Fruit fly (Drosophila melanogaster) whole organism, embryonic: ENCODE results near the gene CG10477.

ENCODE experiments used
- Ada2b ChIP-seq: fragments of 200-800 bp; sonication (Bioruptor generic); IDR thresholded peaks from 2 replicates; pipeline ENCODE4 v1.3.6; 2022; ENCODE audit warnings: missing biosample characterization, missing genetic modification characterization
- Atf3 ChIP-seq: fragments of 200-800 bp; sonication (Bioruptor generic); optimal IDR thresholded peaks from 3 replicates; lab custom pipeline; 2016; ENCODE audit warnings: missing biosample characterization, missing genetic modification characterization
- Awh ChIP-seq: fragments of 200-800 bp; sonication (Bioruptor generic); IDR thresholded peaks from 2 replicates; pipeline ENCODE4, ENCODE4 v1.3.6; 2022; ENCODE audit warnings: missing biosample characterization, missing genetic modification characterization
- BEAF-32 ChIP-seq: fragments of 200-800 bp; sonication (Bioruptor generic); optimal IDR thresholded peaks from 3 replicates; lab custom pipeline; 2017; ENCODE audit warnings: missing biosample characterization, missing genetic modification characterization, mild to moderate bottlenecking, moderate library complexity, missing genetic modification reagents
- Bdp1 ChIP-seq: fragments of 200-800 bp; sonication (Bioruptor generic); optimal IDR thresholded peaks from 3 replicates; lab custom pipeline; 2016; ENCODE audit warnings: missing biosample characterization, missing genetic modification characterization
- CG10366 ChIP-seq: fragments of 200-800 bp; sonication (Bioruptor generic); IDR thresholded peaks from 2 replicates; pipeline ENCODE4 v1.3.6; 2022; ENCODE audit warnings: missing biosample characterization, missing genetic modification characterization
- CG15479 ChIP-seq: fragments of 200-800 bp; sonication (Bioruptor generic); optimal IDR thresholded peaks from 3 replicates; lab custom pipeline; 2019; ENCODE audit warnings: missing biosample characterization, mild to moderate bottlenecking, missing genetic modification characterization, moderate library complexity
- CG1603 ChIP-seq: fragments of 200-800 bp; sonication (Bioruptor generic); optimal IDR thresholded peaks from 2 replicates; lab custom pipeline; 2019; ENCODE audit warnings: missing biosample characterization, mild to moderate bottlenecking, missing genetic modification characterization, moderate library complexity
- CG17361 ChIP-seq: fragments of 200-800 bp; sonication (Bioruptor generic); IDR thresholded peaks from 3 replicates; pipeline ENCODE4 v1.3.6; 2022; ENCODE audit warnings: missing biosample characterization, missing genetic modification characterization
- CG17802 ChIP-seq: fragments of 200-800 bp; sonication (Bioruptor generic); optimal IDR thresholded peaks from 2 replicates; lab custom pipeline; 2018; ENCODE audit warnings: missing biosample characterization, mild to moderate bottlenecking, missing genetic modification characterization, moderate library complexity
- CG18262 ChIP-seq: fragments of 200-800 bp; optimal IDR thresholded peaks from 3 replicates; lab custom pipeline; 2019; ENCODE audit warnings: missing biosample characterization, mild to moderate bottlenecking, missing genetic modification characterization, moderate library complexity
- CG18476 ChIP-seq: fragments of 200-800 bp; sonication (Bioruptor generic); optimal IDR thresholded peaks from 2 replicates; lab custom pipeline; 2016; ENCODE audit warnings: missing biosample characterization, mild to moderate bottlenecking, missing genetic modification characterization
- CG18764 ChIP-seq: fragments of 200-800 bp; sonication (Bioruptor generic); optimal IDR thresholded peaks from 3 replicates; lab custom pipeline; 2016; ENCODE audit warnings: missing biosample characterization, missing genetic modification characterization
- CG2875 ChIP-seq: fragments of 200-800 bp; sonication (Bioruptor generic); optimal IDR thresholded peaks from 2 replicates; lab custom pipeline; 2017; ENCODE audit warnings: missing biosample characterization, mild to moderate bottlenecking, missing genetic modification characterization, missing genetic modification reagents
- CG2889 ChIP-seq: fragments of 200-800 bp; sonication (Bioruptor generic); IDR thresholded peaks from 3 replicates; pipeline ENCODE4 v1.3.6; 2022; ENCODE audit warnings: missing biosample characterization, missing genetic modification characterization
- CG31224 ChIP-seq: fragments of 200-800 bp; sonication (Bioruptor generic); IDR thresholded peaks from 2 replicates; pipeline ENCODE4 v1.3.6; 2022; ENCODE audit warnings: missing biosample characterization, missing genetic modification characterization
- CG31388 ChIP-seq: fragments of 200-800 bp; sonication (Bioruptor generic); optimal IDR thresholded peaks from 2 replicates; lab custom pipeline; 2016; ENCODE audit warnings: missing biosample characterization, missing genetic modification characterization
- CG3407 ChIP-seq: fragments of 200-800 bp; sonication (Bioruptor generic); optimal IDR thresholded peaks from 2 replicates; lab custom pipeline; 2018; ENCODE audit warnings: missing biosample characterization, mild to moderate bottlenecking, missing genetic modification characterization
- CG4282 ChIP-seq: fragments of 200-800 bp; sonication (Bioruptor generic); optimal IDR thresholded peaks from 2 replicates; lab custom pipeline; 2016; ENCODE audit warnings: missing biosample characterization, missing genetic modification characterization
- CG7372 ChIP-seq: fragments of 200-800 bp; sonication (Bioruptor generic); IDR thresholded peaks from 2 replicates; pipeline ENCODE4 v1.3.6; 2022; ENCODE audit warnings: missing biosample characterization, missing genetic modification characterization
- CG7556 ChIP-seq: fragments of 200-800 bp; sonication (Bioruptor generic); optimal IDR thresholded peaks from 2 replicates; lab custom pipeline; 2017; ENCODE audit warnings: missing biosample characterization, mild to moderate bottlenecking, missing genetic modification characterization
- CG7928 ChIP-seq: fragments of 200-800 bp; sonication (Bioruptor generic); optimal IDR thresholded peaks from 2 replicates; lab custom pipeline; 2017; ENCODE audit warnings: missing biosample characterization, mild to moderate bottlenecking, missing genetic modification characterization
- CG8089 ChIP-seq: fragments of 200-800 bp; sonication (Bioruptor generic); optimal IDR thresholded peaks from 3 replicates; lab custom pipeline; 2016; ENCODE audit warnings: missing biosample characterization, missing genetic modification characterization
- CG9876 ChIP-seq: fragments of 200-800 bp; sonication (Bioruptor generic); optimal IDR thresholded peaks from 2 replicates; lab custom pipeline; 2016; ENCODE audit warnings: missing biosample characterization, missing genetic modification characterization
- Dek ChIP-seq: fragments of 200-800 bp; sonication (Bioruptor generic); optimal IDR thresholded peaks from 3 replicates; lab custom pipeline; 2019; ENCODE audit warnings: missing biosample characterization, mild to moderate bottlenecking, missing genetic modification characterization, moderate library complexity
- H2.0 ChIP-seq: fragments of 200-800 bp; sonication (Bioruptor generic); IDR thresholded peaks from 2 replicates; pipeline ENCODE4 v1.3.6; 2022; ENCODE audit warnings: missing biosample characterization, missing genetic modification characterization
- HHEX ChIP-seq: fragments of 200-800 bp; sonication (Bioruptor generic); optimal IDR thresholded peaks from 3 replicates; lab custom pipeline; 2017; ENCODE audit warnings: missing biosample characterization, mild to moderate bottlenecking, missing genetic modification characterization, missing genetic modification reagents
- HLH54F ChIP-seq: fragments of 200-800 bp; sonication (Bioruptor generic); optimal IDR thresholded peaks from 3 replicates; lab custom pipeline; 2016; ENCODE audit warnings: missing biosample characterization, missing genetic modification characterization
- HmgZ ChIP-seq: fragments of 200-800 bp; sonication (Bioruptor generic); optimal IDR thresholded peaks from 2 replicates; lab custom pipeline; 2018; ENCODE audit warnings: missing biosample characterization, mild to moderate bottlenecking, missing genetic modification characterization
- Hr78 ChIP-seq, 2 experiments: fragments of 200-800 bp in 1 of 2; fragments of >200 bp in 1 of 2; sonication (Bioruptor generic) in 1 of 2; optimal IDR thresholded peaks; 2 replicates each; lab custom pipeline; 2017 to 2019; ENCODE audit warnings: missing biosample characterization in 2 of 2, missing genetic modification characterization in 2 of 2, mild to moderate bottlenecking in 1 of 2, moderate library complexity in 1 of 2
- Kr ChIP-seq: fragments of 200-800 bp; sonication (Bioruptor generic); optimal IDR thresholded peaks from 2 replicates; lab custom pipeline; 2017; ENCODE audit warnings: missing biosample characterization, mild to moderate bottlenecking, missing genetic modification characterization
- NC2β ChIP-seq: fragments of 200-800 bp; sonication (Bioruptor generic); optimal IDR thresholded peaks from 2 replicates; lab custom pipeline; 2016; ENCODE audit warnings: missing biosample characterization, missing genetic modification characterization
- Opbp ChIP-seq: fragments of 200-800 bp; sonication (Bioruptor generic); IDR thresholded peaks from 3 replicates; pipeline ENCODE4 v1.3.6; 2022; ENCODE audit warnings: missing biosample characterization, missing genetic modification characterization; ENCODE audit not compliant: partially characterized antibody
- ara ChIP-seq: fragments of 200-800 bp; sonication (Bioruptor generic); IDR thresholded peaks from 2 replicates; pipeline ENCODE4 v1.3.6; 2022; ENCODE audit warnings: missing biosample characterization, missing genetic modification characterization
- cad ChIP-seq: fragments of >200 bp; optimal IDR thresholded peaks from 2 replicates; lab custom pipeline; 2017; ENCODE audit warnings: missing biosample characterization, missing genetic modification characterization
- cas ChIP-seq: fragments of 200-800 bp; sonication (Bioruptor generic); IDR thresholded peaks from 2 replicates; pipeline ENCODE4 v1.3.6; 2022; ENCODE audit warnings: missing biosample characterization, missing genetic modification characterization
- cg ChIP-seq: fragments of 200-800 bp; sonication (Bioruptor generic); optimal IDR thresholded peaks from 3 replicates; lab custom pipeline; 2019; ENCODE audit warnings: missing biosample characterization, mild to moderate bottlenecking, missing genetic modification characterization, moderate library complexity
- cwo ChIP-seq: fragments of 200-800 bp; sonication (Bioruptor generic); optimal IDR thresholded peaks from 3 replicates; lab custom pipeline; 2017; ENCODE audit warnings: missing biosample characterization, missing genetic modification characterization, mild to moderate bottlenecking, moderate library complexity, missing genetic modification reagents
- dmrt11E ChIP-seq: fragments of 200-800 bp; sonication (Bioruptor generic); optimal IDR thresholded peaks from 3 replicates; lab custom pipeline; 2018; ENCODE audit warnings: missing biosample characterization, mild to moderate bottlenecking, missing genetic modification characterization, moderate library complexity
- fd64A ChIP-seq: fragments of 200-800 bp; sonication (Bioruptor generic); optimal IDR thresholded peaks from 3 replicates; lab custom pipeline; 2018; ENCODE audit warnings: missing biosample characterization, mild to moderate bottlenecking, missing genetic modification characterization
- ken ChIP-seq: fragments of 200-800 bp; sonication (Bioruptor generic); IDR thresholded peaks from 3 replicates; pipeline ENCODE4 v1.3.6; 2022; ENCODE audit warnings: missing biosample characterization, missing genetic modification characterization
- lab ChIP-seq: fragments of 200-800 bp; sonication (Bioruptor generic); optimal IDR thresholded peaks from 3 replicates; lab custom pipeline; 2017; ENCODE audit warnings: missing biosample characterization, missing genetic modification characterization, mild to moderate bottlenecking, moderate library complexity, missing genetic modification reagents
- lola ChIP-seq, 3 experiments: fragments of >200 bp in 2 of 3; fragments of 200-800 bp in 1 of 3; sonication (Bioruptor generic) in 1 of 3; optimal IDR thresholded peaks; 2 replicates each; lab custom pipeline; 2017 to 2019; ENCODE audit warnings: missing biosample characterization in 3 of 3, missing genetic modification characterization in 3 of 3, mild to moderate bottlenecking in 1 of 3, moderate library complexity in 1 of 3
- nom ChIP-seq: fragments of 200-800 bp; sonication (Bioruptor generic); optimal IDR thresholded peaks from 2 replicates; lab custom pipeline; 2017; ENCODE audit warnings: missing biosample characterization, missing genetic modification characterization, mild to moderate bottlenecking, moderate library complexity, missing genetic modification reagents
- ro ChIP-seq: fragments of 200-800 bp; sonication (Bioruptor generic); IDR thresholded peaks from 2 replicates; pipeline ENCODE4 v1.3.6; 2022; ENCODE audit warnings: missing biosample characterization, missing genetic modification characterization
- run ChIP-seq: fragments of 200-800 bp; sonication (Bioruptor generic); optimal IDR thresholded peaks from 3 replicates; lab custom pipeline; 2018; ENCODE audit warnings: missing biosample characterization, mild to moderate bottlenecking, missing genetic modification characterization
- tio ChIP-seq: fragments of 200-800 bp; sonication (Bioruptor generic); optimal IDR thresholded peaks from 2 replicates; lab custom pipeline; 2017; ENCODE audit warnings: missing biosample characterization, missing genetic modification characterization, inconsistent platforms
- tll ChIP-seq, 2 experiments: fragments of 200-800 bp in 1 of 2; fragments of >200 bp in 1 of 2; sonication (Bioruptor generic) in 1 of 2; optimal IDR thresholded peaks; 2 replicates each; lab custom pipeline; 2017 to 2019; ENCODE audit warnings: missing biosample characterization in 2 of 2, missing genetic modification characterization in 2 of 2, mild to moderate bottlenecking in 1 of 2, moderate library complexity in 1 of 2
- tna ChIP-seq: fragments of 200-800 bp; sonication (Bioruptor generic); IDR thresholded peaks from 2 replicates; pipeline ENCODE4 v1.3.6; 2022; ENCODE audit warnings: missing biosample characterization, missing genetic modification characterization; ENCODE audit not compliant: partially characterized antibody
- unpg ChIP-seq: fragments of 200-800 bp; sonication (Bioruptor generic); optimal IDR thresholded peaks from 3 replicates; lab custom pipeline; 2018; ENCODE audit warnings: missing biosample characterization, mild to moderate bottlenecking, missing genetic modification characterization, moderate library complexity
- usp ChIP-seq: fragments of >200 bp; optimal IDR thresholded peaks from 2 replicates; lab custom pipeline; 2017; ENCODE audit warnings: missing biosample characterization, missing genetic modification characterization

The CG10477 gene

dm6 chr3L:5992249-5992648 lies 42.2 kb downstream of the CG10477 start (continued):
- TF ChIP-seq tll (GFP tag; optimal IDR thresholded peaks at IDR 0.05; lab: Kevin White, UChicago) (no peak), unpg (GFP tag; lab: Kevin White, UChicago) (no peak), HmgZ (tag; lab: Kevin White, UChicago) (no peak), CG31224 (GFP tag; lab: Robert Waterston, UW) (no peak), CG18262 (no peak), cwo (GFP tag; lab: Kevin White, UChicago) (no peak), HLH54F (GFP tag; lab: Kevin White, UChicago) (no peak), CG2875 (GFP tag; lab: Kevin White, UChicago) (peak; percentile 19), CG3407 (GFP tag; lab: Kevin White, UChicago) (peak; percentile 38), CG15479 (GFP tag; lab: Kevin White, UChicago) (no peak), nom (no peak), CG1603 (tag; lab: Kevin White, UChicago) (peak; percentile 3), ro (GFP tag; lab: Robert Waterston, UW) (no peak), ara (GFP tag; lab: Robert Waterston, UW) (0 out of 2 replicates have a peak, but pooled peaks have one; percentile 38), CG31388 (GFP tag; lab: Kevin White, UChicago) (no peak), CG8089 (GFP tag; lab: Kevin White, UChicago) (no peak), NC2β (no peak), Hr78 (GFP tag; optimal IDR thresholded peaks at IDR 0.05; lab: Kevin White, UChicago) (no peak), lab (GFP tag; lab: Kevin White, UChicago) (no peak), cad (no peak), cas (GFP tag; lab: Robert Waterston, UW) (no peak), lola (GFP tag; optimal IDR thresholded peaks at IDR 0.05; lab: Kevin White, UChicago) (no peak), fd64A (GFP tag; lab: Kevin White, UChicago) (peak; percentile 17), CG9876 (no peak), tna (GFP tag; lab: Robert Waterston, UW) (no peak), CG17802 (tag; lab: Kevin White, UChicago) (no peak), cg (no peak), ken (GFP tag; lab: Robert Waterston, UW) (no peak), Kr (GFP tag; lab: Kevin White, UChicago) (no peak), Ada2b (GFP tag; lab: Robert Waterston, UW) (no peak), CG7928 (no peak), usp (no peak), run (tag; lab: Kevin White, UChicago) (no peak), CG2889 (GFP tag; lab: Robert Waterston, UW) (no peak), tio (GFP tag; lab: Kevin White, UChicago) (no peak), Awh (peak; percentile 31; the same call in 1 of the 2 replicates), CG7372 (no peak), Dek (tag; lab: Kevin White, UChicago) (no peak), CG18764 (GFP tag; lab: Kevin White, UChicago) (no peak), CG18476 (GFP tag; lab: Kevin White, UChicago) (no peak), Bdp1 (GFP tag; lab: Kevin White, UChicago) (no peak), H2.0 (GFP tag; lab: Robert Waterston, UW) (no peak), BEAF-32 (GFP tag; lab: Kevin White, UChicago) (no peak), CG10366 (no peak), CG4282 (GFP tag; lab: Kevin White, UChicago) (no peak), CG17361 (GFP tag; lab: Robert Waterston, UW) (no peak), CG7556 (no peak), Opbp (GFP tag; lab: Robert Waterston, UW) (no peak), dmrt11E (tag; lab: Kevin White, UChicago) (peak; percentile 16), Atf3 (no peak), HHEX (GFP tag; lab: Kevin White, UChicago) (no peak)
